Worm (Caenorhabditis elegans) whole organism, mixed stage, embryonic: Measurements from ENCODE around the gene T27A10.5.
A peak's percentile ranks its signal among the peaks of the same experiment; 100 is the strongest.

ENCODE experiments used
- M03D4.4 ChIP-seq: sonication (generic microtip); optimal IDR thresholded peaks from 2 replicates; lab custom pipeline; 2017; ENCODE audit warnings: mild to moderate bottlenecking, missing genetic modification characterization, missing compliant biosample characterization
- blmp-1 ChIP-seq: fragments of 150-350 bp; optimal IDR thresholded peaks from 2 replicates; lab custom pipeline; 2014; ENCODE audit warnings: missing biosample characterization, missing genetic modification characterization
- ceh-39 ChIP-seq: fragments of 150-350 bp; optimal IDR thresholded peaks from 2 replicates; lab custom pipeline; 2014; ENCODE audit warnings: missing biosample characterization, missing genetic modification characterization
- ceh-83 ChIP-seq: fragments of 200-800 bp; sonication (Bioruptor generic); optimal IDR thresholded peaks from 2 replicates; lab custom pipeline; 2018; ENCODE audit warnings: mild to moderate bottlenecking, missing genetic modification characterization, missing compliant biosample characterization
- ces-1 ChIP-seq: fragments of 150-350 bp; optimal IDR thresholded peaks from 2 replicates; lab custom pipeline; 2014; ENCODE audit warnings: missing biosample characterization, missing genetic modification reagents, missing genetic modification characterization
- drap-1 ChIP-seq: fragments of 200-800 bp; sonication (Bioruptor generic); optimal IDR thresholded peaks from 3 replicates; lab custom pipeline; 2018; ENCODE audit warnings: mild to moderate bottlenecking, missing genetic modification characterization, missing compliant biosample characterization
- flh-1 ChIP-seq: fragments of 200-800 bp; sonication (Bioruptor generic); optimal IDR thresholded peaks from 2 replicates; lab custom pipeline; 2018; ENCODE audit warnings: mild to moderate bottlenecking, missing genetic modification characterization, moderate library complexity, missing compliant biosample characterization
- ham-2 ChIP-seq: fragments of 200-800 bp; sonication (Bioruptor generic); optimal IDR thresholded peaks from 2 replicates; lab custom pipeline; 2018; ENCODE audit warnings: mild to moderate bottlenecking, missing genetic modification characterization, missing compliant biosample characterization
- hlh-1 ChIP-seq: fragments of 150-350 bp; optimal IDR thresholded peaks from 2 replicates; lab custom pipeline; 2014; ENCODE audit warnings: missing biosample characterization, missing genetic modification reagents, missing genetic modification characterization
- lsy-2 ChIP-seq: fragments of 150-350 bp; optimal IDR thresholded peaks from 2 replicates; lab custom pipeline; 2014; ENCODE audit warnings: missing biosample characterization, missing genetic modification characterization
- mab-5 ChIP-seq: fragments of 150-350 bp; optimal IDR thresholded peaks from 2 replicates; lab custom pipeline; 2014; ENCODE audit warnings: missing biosample characterization, missing genetic modification characterization
- mep-1 ChIP-seq: fragments of 150-350 bp; optimal IDR thresholded peaks from 2 replicates; lab custom pipeline; 2017; ENCODE audit warnings: missing biosample characterization, missing genetic modification reagents, missing genetic modification characterization, inconsistent platforms
- mls-2 ChIP-seq: sonication (generic microtip); optimal IDR thresholded peaks from 2 replicates; lab custom pipeline; 2016; ENCODE audit warnings: mild to moderate bottlenecking, missing genetic modification characterization, moderate library complexity, missing compliant biosample characterization
- nhr-2 ChIP-seq: fragments of 150-350 bp; optimal IDR thresholded peaks from 2 replicates; lab custom pipeline; 2014; ENCODE audit warnings: missing biosample characterization, missing genetic modification characterization
- snpc-4 ChIP-seq: fragments of 150-350 bp; optimal IDR thresholded peaks from 2 replicates; lab custom pipeline; 2014; ENCODE audit warnings: missing biosample characterization, missing genetic modification characterization
- tbx-8 ChIP-seq: fragments of 200-800 bp; sonication (Bioruptor generic); optimal IDR thresholded peaks from 2 replicates; lab custom pipeline; 2018; ENCODE audit warnings: mild to moderate bottlenecking, missing genetic modification characterization, moderate library complexity, missing compliant biosample characterization
- unc-120 ChIP-seq: sonication (generic microtip); optimal IDR thresholded peaks from 2 replicates; lab custom pipeline; 2017; ENCODE audit warnings: missing genetic modification characterization, missing compliant biosample characterization; ENCODE audit not compliant: poor library complexity, severe bottlenecking
- unc-39 ChIP-seq: fragments of 150-350 bp; optimal IDR thresholded peaks from 2 replicates; lab custom pipeline; 2014; ENCODE audit warnings: missing biosample characterization, missing genetic modification characterization
- unc-62 ChIP-seq: fragments of 150-350 bp; optimal IDR thresholded peaks from 2 replicates; lab custom pipeline; 2014; ENCODE audit warnings: missing biosample characterization, missing genetic modification reagents, missing genetic modification characterization
- ztf-11 ChIP-seq: fragments of 150-350 bp; optimal IDR thresholded peaks from 2 replicates; lab custom pipeline; 2014; ENCODE audit warnings: missing biosample characterization, missing genetic modification characterization

Gene T27A10.5

DNA sequence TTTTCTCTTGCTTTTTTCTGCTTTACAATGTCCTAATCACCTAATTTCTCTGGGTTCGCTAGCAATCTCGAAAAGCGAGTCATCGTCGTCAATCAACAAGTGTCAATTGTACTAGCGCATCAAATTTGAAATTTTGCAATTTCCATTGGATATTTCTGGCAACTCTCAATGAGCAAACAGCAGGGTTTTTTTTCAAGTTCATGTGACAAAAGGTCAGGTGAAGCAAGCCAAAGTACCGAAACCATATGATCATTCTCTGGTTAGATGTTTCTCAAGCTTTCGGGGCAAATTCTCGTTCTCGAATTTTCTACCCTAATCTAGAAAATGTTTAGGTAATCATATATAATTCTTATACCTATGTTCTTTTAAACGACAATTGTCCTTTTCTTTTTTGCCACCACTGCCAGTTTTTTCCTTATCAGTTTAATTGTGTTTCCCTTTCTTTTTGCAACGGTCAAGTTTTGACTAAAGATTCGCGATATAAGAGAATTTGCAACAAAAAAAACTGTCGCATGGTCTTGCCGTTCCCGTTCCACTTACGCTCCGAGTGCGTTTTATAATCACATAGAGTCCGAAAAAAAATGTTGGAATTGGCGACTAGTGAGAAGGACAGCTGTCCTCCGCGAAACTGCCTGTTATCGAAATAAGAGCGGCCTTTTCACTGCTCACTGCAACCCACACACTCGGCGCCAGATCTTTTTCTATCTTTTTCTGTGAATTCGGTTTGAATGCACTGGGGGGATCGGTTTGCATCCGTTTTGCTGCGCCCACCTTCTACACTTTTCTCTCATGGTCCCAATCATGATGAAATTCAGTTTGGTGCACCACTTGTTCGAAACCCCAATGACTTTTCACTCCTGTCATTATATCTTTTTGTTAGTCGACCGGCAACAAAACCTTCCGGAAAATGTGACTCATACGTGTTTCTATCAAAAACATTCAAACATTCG lies 36.8 kb downstream of the T27A10.5 start:
- TF ChIP-seq unc-62 (GFP tag; lab: Kevin White, UChicago) (peak; percentile 36), unc-120 (tag; lab: Kevin White, UChicago) (peak; percentile 38), hlh-1 (tag; lab: Kevin White, UChicago) (peak; percentile 79), ztf-11 (tag; lab: Kevin White, UChicago) (no peak)

DNA sequence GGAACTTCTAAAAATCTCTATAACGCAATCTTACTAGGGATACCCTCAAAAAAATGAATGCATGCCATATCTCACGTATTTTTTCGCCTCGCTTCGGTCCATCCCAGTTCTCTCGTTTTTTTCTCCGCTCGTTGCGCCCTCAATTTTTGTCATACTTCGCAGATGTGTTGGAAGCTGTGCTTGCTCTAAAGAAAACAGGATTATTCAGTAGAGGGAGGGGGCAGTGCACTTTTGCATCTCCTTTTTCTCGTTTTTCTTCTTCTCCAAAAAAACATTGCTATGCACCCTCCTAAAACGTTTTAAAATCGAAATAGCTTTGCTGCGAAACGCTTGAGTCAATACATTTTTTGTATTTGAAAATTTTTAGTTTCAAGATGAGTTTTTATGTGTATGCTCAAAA lies 37.9 kb downstream of the T27A10.5 start:
- TF ChIP-seq mab-5 (tag; lab: Kevin White, UChicago): no peak
- peak; percentile 56 for TF ChIP-seq ces-1 (GFP tag; lab: Kevin White, UChicago)

- TF ChIP-seq drap-1 (no peak), hlh-1 (tag; lab: Kevin White, UChicago) (peak; percentile 42)
Measured at ce11 chrX:3534218-3534617, 39.2 kb downstream of the T27A10.5 start.

DNA sequence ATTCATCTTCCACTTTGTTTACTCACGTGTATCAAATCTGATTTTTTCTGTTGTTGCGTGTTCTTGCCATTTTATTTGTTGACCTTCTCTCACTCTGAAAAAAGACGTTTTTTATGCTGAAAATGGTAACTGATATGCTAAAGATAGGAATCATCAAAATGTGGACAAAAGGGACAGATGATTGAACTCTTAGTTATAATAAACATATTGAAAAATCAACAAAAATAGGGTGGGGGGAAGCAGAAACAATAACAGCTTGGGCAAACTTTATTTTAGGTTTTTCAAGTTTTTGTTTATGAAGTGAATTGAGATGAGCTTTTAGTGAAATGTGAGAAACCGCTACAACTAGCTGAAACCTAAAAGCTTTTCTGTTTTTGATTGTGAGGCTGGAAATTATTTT lies 40.5 kb downstream of the T27A10.5 start, which contains the start of gene F56B6.6:
Gene F56B6.6 (minus strand): TSS at position 101 of the 400 bp plus-strand sequence.
- TF ChIP-seq lsy-2 (no peak), M03D4.4 (tag; lab: Kevin White, UChicago) (no peak), unc-62 (GFP tag; lab: Kevin White, UChicago) (no peak), ceh-39 (tag; lab: Kevin White, UChicago) (no peak), ztf-11 (tag; lab: Kevin White, UChicago) (no peak), snpc-4 (tag; lab: Kevin White, UChicago) (no peak), flh-1 (GFP tag; lab: Kevin White, UChicago) (no peak), tbx-8 (no peak), mls-2 (tag; lab: Kevin White, UChicago) (no peak), ces-1 (GFP tag; lab: Kevin White, UChicago) (no peak), drap-1 (no peak), unc-39 (no peak), mep-1 (no peak), nhr-2 (tag; lab: Kevin White, UChicago) (no peak), ham-2 (GFP tag; lab: Kevin White, UChicago) (no peak), hlh-1 (tag; lab: Kevin White, UChicago) (no peak)

DNA sequence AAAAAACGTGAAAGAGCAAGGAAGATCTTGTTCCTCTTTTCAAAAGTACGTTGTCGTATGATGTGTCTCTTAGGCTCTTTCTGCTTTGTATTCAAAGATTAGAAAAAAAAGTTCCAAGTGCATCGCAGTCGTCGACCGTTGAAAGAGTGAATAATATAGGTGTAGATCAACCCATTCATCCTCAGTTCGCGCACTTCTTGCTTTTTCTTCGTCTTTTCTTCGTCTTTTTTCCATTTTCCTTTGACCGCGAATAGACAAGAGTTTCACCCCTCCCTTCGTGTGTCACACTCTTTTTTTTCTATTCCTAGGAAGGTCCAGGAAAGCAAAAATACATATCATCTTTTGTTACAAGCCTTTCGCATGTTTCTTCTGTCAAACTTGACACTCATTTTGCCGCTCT lies 46.7 kb downstream of the T27A10.5 start:
- TF ChIP-seq unc-39: no peak
- TF ChIP-seq blmp-1 (tag; lab: Kevin White, UChicago): no peak
- TF ChIP-seq ceh-83 (GFP tag; lab: Kevin White, UChicago): no peak
